Fruit fly (Drosophila melanogaster): ENCODE measurements around the gene Rhau.
A peak's percentile ranks its signal among the peaks of the same experiment; 100 is the strongest.

The Rhau gene

DNA sequence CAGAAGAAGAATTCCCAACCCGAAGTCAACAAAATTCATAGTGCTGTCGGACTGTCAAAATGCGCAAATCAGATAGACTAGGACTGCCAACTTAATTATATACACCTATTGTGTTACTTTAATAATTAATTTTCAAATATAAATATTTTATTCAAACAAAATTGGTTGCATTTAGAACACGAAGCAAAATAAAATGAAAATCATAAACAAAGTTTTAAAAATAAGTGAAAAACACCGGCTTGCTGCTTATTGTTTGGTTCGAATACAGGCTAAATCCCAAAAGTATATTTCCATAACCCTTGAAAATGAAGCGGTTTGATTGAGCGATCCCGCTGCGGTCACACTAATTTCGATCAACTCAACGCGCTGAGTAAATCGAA lies at the start of gene Rhau, which contains the start of gene dia:
Rhau (minus strand) TSS at position 178 of the 380 bp plus-strand sequence.
dia (plus strand) TSS at position 337 of the 380 bp plus-strand sequence.
- TF ChIP-seq psq (optimal IDR thresholded peaks at IDR 0.05) (no peak), Sin3A (optimal IDR thresholded peaks at IDR 0.05) (no peak), insv (optimal IDR thresholded peaks at IDR 0.05) (no peak), ttk (optimal IDR thresholded peaks at IDR 0.05) (no peak), h (optimal IDR thresholded peaks at IDR 0.05) (no peak), Myc (optimal IDR thresholded peaks at IDR 0.05) (no peak)

DNA sequence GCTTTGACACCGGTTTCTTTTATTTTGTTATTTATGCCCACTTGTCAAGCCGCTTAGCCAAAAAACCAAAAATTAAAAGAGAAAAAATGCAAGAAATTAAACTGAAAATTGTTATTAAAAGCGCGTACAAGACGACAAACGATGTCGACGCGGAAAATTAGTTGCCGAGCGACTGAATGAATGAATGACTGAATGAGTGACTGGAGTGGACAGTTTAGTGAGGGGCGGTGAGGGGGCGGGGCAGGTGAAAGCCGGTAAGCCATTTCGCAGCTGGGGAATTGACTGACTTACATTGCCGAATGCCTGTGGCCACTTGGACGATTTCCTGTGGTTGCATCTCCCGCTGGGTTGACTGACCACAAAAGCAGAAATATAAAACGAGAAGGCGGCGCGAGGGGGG lies 48.8 kb upstream of the Rhau start:
- TF ChIP-seq ttk (optimal IDR thresholded peaks at IDR 0.05): no peak
- no peak for TF ChIP-seq psq (optimal IDR thresholded peaks at IDR 0.05)
- TF ChIP-seq Sin3A (optimal IDR thresholded peaks at IDR 0.05): no peak
- no peak for TF ChIP-seq insv (optimal IDR thresholded peaks at IDR 0.05)
- TF ChIP-seq Myc (optimal IDR thresholded peaks at IDR 0.05): no peak
- no peak for TF ChIP-seq h (optimal IDR thresholded peaks at IDR 0.05)

DNA sequence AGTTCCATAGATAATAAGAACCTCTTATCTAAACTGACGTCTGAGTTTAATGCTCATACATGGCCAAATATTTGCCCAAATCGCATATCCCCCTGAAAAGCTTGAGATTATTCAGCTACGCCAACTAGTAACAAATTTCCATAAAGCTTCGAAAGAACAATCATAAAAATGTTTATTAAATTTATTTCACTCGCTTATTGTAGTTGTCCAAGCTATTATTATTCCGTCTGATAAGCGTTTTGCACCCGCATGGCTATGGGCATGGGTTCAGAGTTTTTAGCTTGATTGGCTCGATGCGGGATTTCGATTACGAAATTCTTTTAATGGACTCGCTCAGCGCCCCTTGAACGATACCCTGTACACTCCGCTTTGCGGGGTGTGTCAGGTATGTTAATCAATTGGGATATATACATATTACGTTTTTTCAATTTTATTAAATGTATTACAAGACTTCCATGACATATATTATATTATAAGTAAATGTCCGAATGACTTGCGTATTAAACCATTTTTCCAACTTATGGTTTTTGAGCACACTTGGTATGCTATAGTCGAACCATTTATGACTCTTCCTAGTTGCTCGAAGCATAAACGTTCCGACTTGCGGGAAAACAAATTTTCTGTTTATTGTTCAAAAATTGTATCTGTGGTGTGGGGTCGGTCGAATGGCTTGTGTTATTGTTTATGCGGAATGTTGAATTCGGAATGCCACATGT lies 48.0 kb upstream of the Rhau start:
- TF ChIP-seq ttk (optimal IDR thresholded peaks at IDR 0.05) (no peak), Myc (optimal IDR thresholded peaks at IDR 0.05) (no peak), Sin3A (optimal IDR thresholded peaks at IDR 0.05) (no peak), h (optimal IDR thresholded peaks at IDR 0.05) (no peak), psq (optimal IDR thresholded peaks at IDR 0.05) (no peak), insv (optimal IDR thresholded peaks at IDR 0.05) (no peak)

DNA sequence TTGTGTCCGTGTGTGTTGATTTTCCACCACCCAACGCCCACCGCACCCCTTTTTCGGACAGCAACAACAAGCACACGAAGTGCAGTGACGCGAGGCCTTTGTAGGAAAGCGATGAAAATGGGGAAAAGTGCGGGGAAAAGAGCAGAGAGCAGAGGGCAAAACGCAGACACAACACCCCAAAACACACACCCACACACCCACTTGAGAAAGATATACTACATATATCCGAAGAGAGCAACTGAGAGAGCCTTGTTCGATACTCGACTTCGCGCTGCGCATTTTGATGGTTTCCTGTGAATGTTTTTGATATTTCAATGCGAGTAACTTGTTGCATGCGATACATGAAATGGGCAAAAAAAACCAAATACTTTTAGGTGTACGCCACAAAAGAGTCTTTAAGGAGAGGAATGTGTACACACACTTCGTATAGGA lies 46.0 kb upstream of the Rhau start:
- TF ChIP-seq ttk (optimal IDR thresholded peaks at IDR 0.05) (no peak), Myc (optimal IDR thresholded peaks at IDR 0.05) (no peak)

DNA sequence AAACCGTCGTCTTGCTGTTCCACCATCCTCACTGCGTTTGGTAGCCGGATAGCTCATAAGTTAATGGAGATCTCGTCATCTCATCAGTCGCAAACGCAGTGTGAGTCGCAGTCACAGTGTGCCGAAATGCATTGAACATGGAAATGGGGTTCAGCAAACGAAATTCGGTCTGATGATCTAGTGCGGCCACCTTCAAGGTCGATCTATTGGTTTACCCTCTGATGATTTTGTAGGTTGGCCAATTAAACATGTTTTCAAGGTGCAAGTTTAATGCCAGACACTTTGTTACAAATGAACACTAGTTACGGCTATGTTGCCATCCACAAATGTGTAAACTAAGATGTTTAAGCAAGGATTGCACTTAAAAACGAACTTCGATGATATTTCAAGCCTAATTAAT lies 45.1 kb upstream of the Rhau start:
- TF ChIP-seq h (optimal IDR thresholded peaks at IDR 0.05) (no peak), ttk (optimal IDR thresholded peaks at IDR 0.05) (no peak), Myc (optimal IDR thresholded peaks at IDR 0.05) (no peak), Sin3A (optimal IDR thresholded peaks at IDR 0.05) (no peak), psq (optimal IDR thresholded peaks at IDR 0.05) (no peak), insv (optimal IDR thresholded peaks at IDR 0.05) (no peak)

DNA sequence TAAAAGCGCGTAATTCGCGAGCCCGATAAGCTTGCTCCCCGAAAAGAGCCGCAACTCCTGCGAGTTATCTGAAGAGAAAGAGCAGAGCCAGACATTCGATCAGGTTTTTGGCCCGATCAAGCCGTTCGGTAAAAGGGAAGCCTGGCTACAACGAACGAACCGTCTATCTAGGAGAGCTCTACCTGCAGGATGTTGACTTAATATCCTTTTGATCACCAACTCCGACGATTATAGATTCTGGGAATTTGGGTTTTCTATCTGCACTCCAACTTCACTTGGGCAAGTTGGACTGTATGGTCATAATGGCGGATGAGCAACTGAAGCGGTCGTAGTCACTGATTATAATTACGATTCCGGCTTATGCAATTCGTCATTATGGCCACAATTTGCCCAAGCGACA lies 44.4 kb upstream of the Rhau start:
- TF ChIP-seq psq (optimal IDR thresholded peaks at IDR 0.05): no peak
- TF ChIP-seq insv (optimal IDR thresholded peaks at IDR 0.05): no peak
- no peak for TF ChIP-seq h (optimal IDR thresholded peaks at IDR 0.05)
- no peak for TF ChIP-seq ttk (optimal IDR thresholded peaks at IDR 0.05)
- no peak for TF ChIP-seq Sin3A (optimal IDR thresholded peaks at IDR 0.05)
- TF ChIP-seq Myc (optimal IDR thresholded peaks at IDR 0.05): no peak

DNA sequence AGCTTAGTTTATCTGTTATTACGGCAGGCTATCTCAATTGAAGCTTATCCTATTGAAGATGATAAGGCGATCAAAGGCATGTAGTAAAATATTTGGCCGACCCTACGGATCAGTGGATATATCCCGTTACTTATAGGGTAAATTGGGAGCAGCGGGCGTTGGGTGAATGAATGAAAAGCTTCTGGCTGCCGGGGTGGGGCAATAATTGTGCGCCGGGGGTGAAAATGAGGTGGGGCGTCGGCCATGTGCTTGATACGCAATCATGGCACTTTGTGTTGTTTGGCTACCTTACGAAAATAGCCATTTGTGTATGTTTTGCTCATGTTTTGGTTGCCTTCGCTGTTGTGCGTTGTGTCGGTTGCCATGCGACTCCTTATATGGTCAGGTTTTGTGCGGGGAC lies 44.0 kb upstream of the Rhau start:
- TF ChIP-seq psq (optimal IDR thresholded peaks at IDR 0.05) (no peak), ttk (optimal IDR thresholded peaks at IDR 0.05) (no peak), Myc (optimal IDR thresholded peaks at IDR 0.05) (no peak), Sin3A (optimal IDR thresholded peaks at IDR 0.05) (no peak), insv (optimal IDR thresholded peaks at IDR 0.05) (no peak), h (optimal IDR thresholded peaks at IDR 0.05) (no peak)

DNA sequence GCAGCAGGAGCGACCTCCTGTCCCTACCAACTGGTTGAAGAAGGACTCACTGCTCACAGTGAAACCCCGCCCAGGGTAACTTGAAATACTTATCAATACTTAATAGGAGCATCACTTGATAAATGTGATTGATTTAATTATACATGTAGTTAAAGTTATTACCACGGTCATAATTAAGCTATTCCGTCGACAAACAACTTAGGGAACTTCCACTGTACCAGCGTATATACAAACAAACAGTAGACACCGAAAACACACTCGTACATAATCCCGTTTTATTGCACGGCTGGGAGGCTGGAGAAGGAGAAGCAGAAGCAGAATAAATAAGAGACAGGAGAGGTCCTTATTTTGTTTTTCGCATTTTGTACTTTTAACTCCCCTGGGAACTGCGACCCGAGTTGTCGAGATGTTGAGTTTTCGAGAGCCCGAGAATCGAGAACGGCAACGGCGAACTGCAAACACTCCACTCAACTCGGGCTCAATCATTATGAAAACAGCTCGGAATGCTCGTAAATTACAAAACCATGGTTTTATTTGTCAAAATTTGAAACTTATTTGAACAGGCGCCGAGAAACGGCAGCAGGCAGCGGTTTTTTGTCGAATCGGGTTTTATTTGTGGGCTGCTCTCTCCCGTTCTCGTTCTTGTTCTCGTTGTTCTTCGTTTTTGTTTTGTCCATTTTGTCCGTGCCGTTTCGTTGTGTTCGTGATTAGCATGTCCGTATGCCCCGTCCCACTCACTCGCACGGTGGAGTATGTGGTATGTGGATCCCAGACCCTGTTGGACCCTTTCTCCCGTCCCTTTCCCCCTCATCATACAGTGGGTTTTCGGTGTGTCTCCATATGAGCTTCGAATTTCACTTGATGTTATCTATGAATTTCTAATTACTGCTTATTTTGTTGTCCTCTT lies 42.5 kb upstream of the Rhau start:
- TF ChIP-seq psq (optimal IDR thresholded peaks at IDR 0.05): peak; percentile 42
- TF ChIP-seq Sin3A (optimal IDR thresholded peaks at IDR 0.05): no peak

DNA sequence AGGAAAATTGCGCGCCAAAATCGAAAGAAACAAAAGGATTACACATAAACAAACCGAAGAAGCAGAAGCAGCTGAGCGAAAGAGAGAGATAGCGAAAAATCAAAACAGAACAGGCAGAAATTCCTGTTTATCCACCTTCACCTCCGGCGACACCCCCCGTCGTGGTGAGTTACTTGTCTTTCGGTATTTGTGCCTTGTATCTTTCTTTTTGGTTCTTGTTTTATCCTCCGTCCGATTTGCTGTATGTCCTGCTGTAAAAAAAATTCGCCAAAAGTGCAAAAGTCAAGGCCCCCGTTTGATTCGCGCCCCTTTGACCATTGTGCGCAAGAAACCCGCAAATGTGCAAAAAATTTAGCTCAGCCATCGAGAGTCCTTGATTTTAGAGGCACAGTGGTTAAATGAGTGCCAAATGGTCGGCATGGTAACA lies 40.6 kb upstream of the Rhau start:
- no peak for TF ChIP-seq Sin3A (optimal IDR thresholded peaks at IDR 0.05)
- TF ChIP-seq Myc (optimal IDR thresholded peaks at IDR 0.05): no peak
- no peak for TF ChIP-seq ttk (optimal IDR thresholded peaks at IDR 0.05)
- no peak for TF ChIP-seq psq (optimal IDR thresholded peaks at IDR 0.05)
- no peak for TF ChIP-seq h (optimal IDR thresholded peaks at IDR 0.05)

DNA sequence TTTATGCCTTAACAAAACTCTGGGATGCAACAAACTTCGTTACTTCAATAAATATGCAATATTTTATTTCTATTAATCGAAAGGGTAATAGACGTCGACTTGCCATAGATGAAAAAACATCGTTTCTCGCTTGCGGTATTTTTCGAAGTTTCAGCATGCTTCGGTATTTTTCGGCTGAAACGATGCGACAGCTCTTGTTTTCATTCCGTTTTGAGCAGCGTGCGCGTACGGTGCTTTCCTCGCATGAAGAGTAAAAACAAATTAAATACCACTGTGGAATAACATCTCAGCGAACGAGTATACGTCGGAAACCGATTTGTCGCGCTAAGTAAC lies 39.7 kb upstream of the Rhau start, which contains the start of gene CG9328:
CG9328 (plus strand) TSS at position 201 of the 333 bp plus-strand sequence.
- TF ChIP-seq Sin3A (optimal IDR thresholded peaks at IDR 0.05) (no peak), ttk (optimal IDR thresholded peaks at IDR 0.05) (no peak), psq (optimal IDR thresholded peaks at IDR 0.05) (no peak), Myc (optimal IDR thresholded peaks at IDR 0.05) (no peak), h (optimal IDR thresholded peaks at IDR 0.05) (no peak), insv (optimal IDR thresholded peaks at IDR 0.05) (no peak)

DNA sequence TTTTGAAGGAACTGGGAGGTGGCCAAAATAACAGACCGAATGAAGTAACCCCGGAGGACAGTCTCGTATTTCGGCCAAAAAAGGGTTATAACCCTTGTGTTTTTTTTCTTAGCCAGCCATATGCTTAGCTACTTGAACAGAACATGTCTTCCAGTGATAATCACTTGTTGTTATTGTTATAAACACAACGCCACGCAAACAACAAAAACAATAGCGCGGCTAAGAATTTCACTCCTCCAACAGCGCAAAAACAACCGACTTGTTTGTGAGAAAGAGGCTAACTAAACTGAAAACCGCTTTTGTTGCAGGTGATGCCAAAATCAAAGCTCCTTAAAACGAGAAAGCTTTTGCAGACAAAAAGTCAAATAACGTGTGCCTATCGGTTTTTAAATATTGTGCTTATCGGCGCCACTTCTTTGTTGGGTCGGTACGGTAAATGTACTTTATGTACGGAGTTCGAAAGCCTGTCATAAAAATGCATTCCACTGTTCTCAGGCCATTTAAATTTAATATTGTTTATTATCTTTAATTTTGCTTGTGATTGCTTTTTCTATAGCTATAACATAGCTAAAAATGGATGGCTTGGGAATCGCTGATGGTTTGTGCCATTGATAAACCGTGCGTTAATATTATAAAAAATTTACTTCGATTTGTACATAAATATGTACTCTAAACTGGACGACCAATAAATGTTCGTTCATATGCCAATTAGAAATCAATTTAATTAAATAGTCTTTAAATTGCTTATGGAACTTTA lies 39.2 kb upstream of the Rhau start, which contains the start of gene vari:
vari (minus strand) TSS at position 285 of the 757 bp plus-strand sequence.
- TF ChIP-seq ttk (optimal IDR thresholded peaks at IDR 0.05): no peak
- no peak for TF ChIP-seq Myc (optimal IDR thresholded peaks at IDR 0.05)
- no peak for TF ChIP-seq h (optimal IDR thresholded peaks at IDR 0.05)
- TF ChIP-seq Sin3A (optimal IDR thresholded peaks at IDR 0.05): no peak
- no peak for TF ChIP-seq psq (optimal IDR thresholded peaks at IDR 0.05)
- no peak for TF ChIP-seq insv (optimal IDR thresholded peaks at IDR 0.05)

DNA sequence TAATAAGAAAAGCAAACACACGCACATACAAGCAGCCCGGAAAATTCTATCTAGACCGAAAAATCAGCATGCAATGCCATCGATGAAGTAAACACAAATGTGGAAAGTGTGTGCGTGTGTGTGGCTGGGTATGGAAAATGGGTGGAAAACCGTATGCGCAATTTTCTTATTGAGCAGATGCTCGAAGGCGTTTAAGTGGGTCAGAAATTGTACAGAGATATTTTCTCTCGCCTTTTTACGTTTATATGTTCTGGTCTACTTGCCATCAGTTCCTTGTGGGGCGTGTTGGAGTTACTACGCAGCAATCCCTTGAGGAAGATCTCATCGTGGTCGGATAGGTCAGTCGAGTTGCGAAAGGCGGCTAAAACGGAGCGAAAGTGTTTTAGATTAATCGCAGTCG lies 38.0 kb upstream of the Rhau start:
- TF ChIP-seq psq (optimal IDR thresholded peaks at IDR 0.05) (no peak), h (optimal IDR thresholded peaks at IDR 0.05) (no peak), Myc (optimal IDR thresholded peaks at IDR 0.05) (no peak), Sin3A (optimal IDR thresholded peaks at IDR 0.05) (no peak), ttk (optimal IDR thresholded peaks at IDR 0.05) (no peak), insv (optimal IDR thresholded peaks at IDR 0.05) (no peak)
